Worm (Caenorhabditis elegans): Measurements from ENCODE around the gene cku-80.

- TF ChIP-seq cog-1 (tag; optimal IDR thresholded peaks at IDR 0.05) (no peak), klf-2 (GFP tag; conservative IDR thresholded peaks at IDR 0.05) (no peak), ref-1 (GFP tag; conservative IDR thresholded peaks at IDR 0.05) (no peak), ztf-23 (GFP tag; IDR thresholded peaks at IDR 0.05) (no peak), flt-1 (GFP tag; IDR thresholded peaks at IDR 0.05) (no peak), tab-1 (GFP tag; IDR thresholded peaks at IDR 0.05) (no peak), med-1 (GFP tag; optimal IDR thresholded peaks at IDR 0.05; ENCODE audit: insufficient read depth) (no peak)
Observed at ce11 chrIII:4412108-4413009, 7.3 kb upstream of the cku-80 start.
